Fruit fly (Drosophila melanogaster) whole organism, pupa: ENCODE measurements around the gene CG11262.

Experiments used
- CG17806 ChIP-seq: fragments of 200-800 bp; sonication (Bioruptor generic); optimal IDR thresholded peaks from 2 replicates; lab custom pipeline; 2018; ENCODE audit warnings: missing biosample characterization, mild to moderate bottlenecking, missing genetic modification characterization, moderate library complexity
- CG8301 ChIP-seq: fragments of 200-800 bp; sonication (Bioruptor generic); optimal IDR thresholded peaks from 2 replicates; lab custom pipeline; 2018; ENCODE audit warnings: missing biosample characterization, mild to moderate bottlenecking, missing genetic modification characterization
- EcR ChIP-seq: fragments of 200-800 bp; sonication (Bioruptor generic); optimal IDR thresholded peaks from 3 replicates; lab custom pipeline; 2019; ENCODE audit warnings: missing biosample characterization, missing genetic modification characterization, mild to moderate bottlenecking, moderate library complexity, missing genetic modification reagents
- Pif1B ChIP-seq: fragments of 200-800 bp; sonication (Bioruptor generic); optimal IDR thresholded peaks from 3 replicates; lab custom pipeline; 2016; ENCODE audit warnings: missing biosample characterization, missing genetic modification characterization
- Snoo ChIP-seq: fragments of 200-800 bp; sonication (Bioruptor generic); optimal IDR thresholded peaks from 3 replicates; lab custom pipeline; 2017; ENCODE audit warnings: missing biosample characterization, mild to moderate bottlenecking, missing genetic modification characterization, inconsistent platforms
- rn ChIP-seq: fragments of 200-800 bp; sonication (Bioruptor generic); IDR thresholded peaks from 2 replicates; pipeline ENCODE4 v1.3.6; 2022; ENCODE audit warnings: missing biosample characterization, missing genetic modification characterization

DNA sequence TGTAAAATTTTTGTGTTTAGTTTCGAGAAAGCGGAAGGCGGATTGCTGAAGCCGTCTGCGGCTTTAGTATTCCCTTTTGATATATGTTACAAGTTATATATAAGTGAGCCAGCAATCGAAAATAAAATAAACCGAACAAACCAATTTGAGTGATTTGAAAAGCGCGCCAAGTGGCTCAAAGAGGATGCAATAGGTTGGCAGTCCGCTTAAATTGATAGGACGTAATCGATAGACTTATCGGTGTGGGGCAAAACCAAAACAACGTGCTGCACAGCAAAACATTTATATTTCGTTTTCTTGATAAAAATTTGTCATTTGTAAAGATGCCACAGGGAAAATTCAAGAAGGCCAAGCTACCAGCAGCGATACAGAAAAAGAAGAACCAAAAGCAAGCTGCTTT is 51.8 kb downstream of the CG11262 start, which contains the start of gene CG11279:
- no peak for TF ChIP-seq Snoo (tag; lab: Kevin White, UChicago)
- no peak for TF ChIP-seq rn (GFP tag; lab: Robert Waterston, UW)
- no peak for TF ChIP-seq EcR (GFP tag; lab: Kevin White, UChicago)
- no peak for TF ChIP-seq CG17806
- no peak for TF ChIP-seq Pif1B (GFP tag; lab: Kevin White, UChicago)
- no peak for TF ChIP-seq CG8301 (tag; lab: Kevin White, UChicago)
